Fruit fly (Drosophila melanogaster) whole organism: ENCODE data around the gene CG18178.

Experiments used
- CG8478 ChIP-seq: fragments of >200 bp; optimal IDR thresholded peaks from 2 replicates; lab custom pipeline; 2018; ENCODE audit warnings: inconsistent platforms
- pan ChIP-seq: fragments of >200 bp; optimal IDR thresholded peaks from 2 replicates; lab custom pipeline; 2017
- psq ChIP-seq: fragments of >200 bp; optimal IDR thresholded peaks from 2 replicates; lab custom pipeline; 2017
- usp ChIP-seq: fragments of >200 bp; optimal IDR thresholded peaks from 2 replicates; lab custom pipeline; 2017; ENCODE audit warnings: missing biosample characterization, missing genetic modification characterization, mixed read lengths

- TF ChIP-seq usp: no peak
- TF ChIP-seq psq (lab: Kevin White, UChicago): no peak
- TF ChIP-seq CG8478 (lab: Kevin White, UChicago): no peak
- no peak for TF ChIP-seq pan (lab: Kevin White, UChicago)
Measured at dm6 chr3L:9690798-9691475, 28.0 kb downstream of the CG18178 start.
